Worm (Caenorhabditis elegans): ENCODE data around the gene H05C05.2.

Gene H05C05.2

ce11 chrIII:2980927-2981326 lies 15.5 kb upstream of the H05C05.2 start (continued):
- no peak for TF ChIP-seq nhr-120 (GFP tag; IDR thresholded peaks at IDR 0.05)

ce11 chrIII:2976176-2976575 lies 10.7 kb upstream of the H05C05.2 start:
- TF ChIP-seq nhr-120 (GFP tag; IDR thresholded peaks at IDR 0.05), result no peak
- no peak for TF ChIP-seq rpc-1 (optimal IDR thresholded peaks at IDR 0.05)
- TF ChIP-seq rpc-1 (tag; optimal IDR thresholded peaks at IDR 0.05), result no peak
- no peak for TF ChIP-seq egl-44 (GFP tag; IDR thresholded peaks at IDR 0.05)
- TF ChIP-seq F37B4.10 (GFP tag; IDR thresholded peaks at IDR 0.05), result no peak
- TF ChIP-seq C17E4.6 (GFP tag; IDR thresholded peaks at IDR 0.05), result no peak
- no peak for TF ChIP-seq snpc-3.4 (tag; optimal IDR thresholded peaks at IDR 0.05)
- no peak for TF ChIP-seq madf-10 (tag; optimal IDR thresholded peaks at IDR 0.05)

- no peak for TF ChIP-seq F37B4.10 (GFP tag; IDR thresholded peaks at IDR 0.05)
- no peak for TF ChIP-seq ceh-58 (GFP tag; IDR thresholded peaks at IDR 0.05)
Measured at ce11 chrIII:2975689-2976088, 10.3 kb upstream of the H05C05.2 start, which contains the start of gene Y55D5A.3. TSS of gene Y55D5A.3 (minus strand) at chrIII:2975789.

- no peak for TF ChIP-seq nhr-120 (GFP tag; IDR thresholded peaks at IDR 0.05)
- TF ChIP-seq attf-3 (GFP tag; conservative IDR thresholded peaks at IDR 0.05), result no peak
- no peak for TF ChIP-seq F52B5.7 (tag; optimal IDR thresholded peaks at IDR 0.05)
- no peak for TF ChIP-seq Y67H2A.10 (GFP tag; conservative IDR thresholded peaks at IDR 0.05)
- no peak for TF ChIP-seq hlh-26 (GFP tag; conservative IDR thresholded peaks at IDR 0.05)
- no peak for TF ChIP-seq ztf-26 (tag; optimal IDR thresholded peaks at IDR 0.05)
- no peak for TF ChIP-seq madf-10 (tag; optimal IDR thresholded peaks at IDR 0.05)
- TF ChIP-seq ceh-40 (GFP tag; IDR thresholded peaks at IDR 0.05), result no peak
- no peak for TF ChIP-seq lin-26 (GFP tag; IDR thresholded peaks at IDR 0.05)
- TF ChIP-seq cebp-2 (GFP tag; IDR thresholded peaks at IDR 0.05), result no peak
- TF ChIP-seq chd-7 (tag; optimal IDR thresholded peaks at IDR 0.05), result no peak
- no peak for TF ChIP-seq gei-17 (GFP tag; optimal IDR thresholded peaks at IDR 0.05)
- TF ChIP-seq pha-4 (tag; optimal IDR thresholded peaks at IDR 0.05), result no peak
- TF ChIP-seq madf-3 (GFP tag; IDR thresholded peaks at IDR 0.05), result no peak
- no peak for TF ChIP-seq lir-1 (GFP tag; conservative IDR thresholded peaks at IDR 0.05)
- TF ChIP-seq egrh-3 (GFP tag; IDR thresholded peaks at IDR 0.05), result no peak
- TF ChIP-seq C06A6.2 (GFP tag; conservative IDR thresholded peaks at IDR 0.05), result no peak
- TF ChIP-seq bed-2 (GFP tag; IDR thresholded peaks at IDR 0.05), result no peak
- TF ChIP-seq nhr-90 (tag; optimal IDR thresholded peaks at IDR 0.05), result no peak
- TF ChIP-seq atf-7 (tag; optimal IDR thresholded peaks at IDR 0.05), result no peak
Measured at ce11 chrIII:2972977-2973376, 7.5 kb upstream of the H05C05.2 start.

- TF ChIP-seq Y79H2A.3 (GFP tag; conservative IDR thresholded peaks at IDR 0.05) (no peak), snpc-1.1 (tag; optimal IDR thresholded peaks at IDR 0.05; ENCODE audit: insufficient read depth) (no peak), tlf-1 (GFP tag; optimal IDR thresholded peaks at IDR 0.05) (no peak), gei-17 (GFP tag; optimal IDR thresholded peaks at IDR 0.05) (no peak), attf-3 (GFP tag; conservative IDR thresholded peaks at IDR 0.05) (no peak), dox-1 (GFP tag; IDR thresholded peaks at IDR 0.05) (no peak), ztf-25 (GFP tag; IDR thresholded peaks at IDR 0.05) (no peak), die-1 (tag; optimal IDR thresholded peaks at IDR 0.05) (no peak), B0261.1 (tag; optimal IDR thresholded peaks at IDR 0.05) (no peak), B0336.3 (GFP tag; IDR thresholded peaks at IDR 0.05) (no peak), lin-54 (GFP tag; optimal IDR thresholded peaks at IDR 0.05) (no peak), Y67H2A.10 (GFP tag; conservative IDR thresholded peaks at IDR 0.05) (no peak), F10E7.11 (tag; optimal IDR thresholded peaks at IDR 0.05) (no peak), K11D2.4 (GFP tag; IDR thresholded peaks at IDR 0.05) (no peak)
Measured at ce11 chrIII:2970251-2970650, 4.8 kb upstream of the H05C05.2 start.

All from whole organism, young adult.